Fruit fly (Drosophila melanogaster): Measurements from ENCODE around the gene pkm.

pkm gene

dm6 chrX:11619617-11620016 is 35.6 kb upstream of the pkm start:
- TF ChIP-seq psq (GFP tag; optimal IDR thresholded peaks at IDR 0.05) (no peak), h (GFP tag; optimal IDR thresholded peaks at IDR 0.05) (no peak), fru (GFP tag; optimal IDR thresholded peaks at IDR 0.05) (no peak), foxo (GFP tag; optimal IDR thresholded peaks at IDR 0.05) (no peak), pan (optimal IDR thresholded peaks at IDR 0.05) (no peak), CrebA (GFP tag; optimal IDR thresholded peaks at IDR 0.05; ENCODE audit: borderline replicate concordance) (no peak), dsf (GFP tag; optimal IDR thresholded peaks at IDR 0.05; ENCODE audit: borderline replicate concordance) (no peak), ey (GFP tag; optimal IDR thresholded peaks at IDR 0.05) (no peak), N (GFP tag; optimal IDR thresholded peaks at IDR 0.05) (no peak), Hr78 (GFP tag; optimal IDR thresholded peaks at IDR 0.05) (no peak), dl (GFP tag; optimal IDR thresholded peaks at IDR 0.05; ENCODE audit: insufficient read depth in 1 of 2, partially characterized antibody in 2 of 2) (no peak), Abd-B (GFP tag; optimal IDR thresholded peaks at IDR 0.05) (no peak)

dm6 chrX:11616496-11616952 is 32.5 kb upstream of the pkm start:
- TF ChIP-seq dmrt93B (GFP tag; optimal IDR thresholded peaks at IDR 0.05): no peak
- no peak for TF ChIP-seq Vsx2 (GFP tag; optimal IDR thresholded peaks at IDR 0.05; ENCODE audit: partially characterized antibody)
- no peak for TF ChIP-seq OdsH (GFP tag; optimal IDR thresholded peaks at IDR 0.05)
- no peak for TF ChIP-seq N (GFP tag; optimal IDR thresholded peaks at IDR 0.05)
- TF ChIP-seq lola (GFP tag; optimal IDR thresholded peaks at IDR 0.05): no peak
- TF ChIP-seq HLH106 (tag; optimal IDR thresholded peaks at IDR 0.05): no peak
- TF ChIP-seq psq (GFP tag; optimal IDR thresholded peaks at IDR 0.05): no peak

- TF ChIP-seq fru (GFP tag; optimal IDR thresholded peaks at IDR 0.05): no peak
- TF ChIP-seq woc (GFP tag; optimal IDR thresholded peaks at IDR 0.05): no peak
These were observed 31.9 kb upstream of the pkm start, which contains the start of the genes RPA3 and Met for dm6 chrX:11615652-11616495. Gene RPA3, minus strand, starts transcription at chrX:11615840. Gene Met, plus strand, starts transcription at chrX:11616124.

dm6 chrX:11611645-11612079 is 27.7 kb upstream of the pkm start, which contains the start of the genes CG2247 and CG1703:
Gene CG2247, minus strand, starts transcription at chrX:11611652.
Gene CG1703, plus strand, starts transcription at chrX:11611927.
- TF ChIP-seq Myc (optimal IDR thresholded peaks at IDR 0.05): peak; percentile 25
- no peak for TF ChIP-seq ey (GFP tag; optimal IDR thresholded peaks at IDR 0.05)

- TF ChIP-seq psq (GFP tag; optimal IDR thresholded peaks at IDR 0.05) (peak; percentile 62), HLH106 (tag; optimal IDR thresholded peaks at IDR 0.05) (no peak)
These were observed 27.2 kb upstream of the pkm start for dm6 chrX:11611056-11611644.

- no peak for TF ChIP-seq Vsx2 (GFP tag; optimal IDR thresholded peaks at IDR 0.05; ENCODE audit: partially characterized antibody)
- no peak for TF ChIP-seq br (GFP tag; optimal IDR thresholded peaks at IDR 0.05)
- no peak for TF ChIP-seq jim (GFP tag; optimal IDR thresholded peaks at IDR 0.05)
- no peak for TF ChIP-seq Sp1 (GFP tag; optimal IDR thresholded peaks at IDR 0.05)
- no peak for TF ChIP-seq usp (GFP tag; optimal IDR thresholded peaks at IDR 0.05)
- TF ChIP-seq h (GFP tag; optimal IDR thresholded peaks at IDR 0.05): no peak
- no peak for TF ChIP-seq Hnf4 (GFP tag; optimal IDR thresholded peaks at IDR 0.05)
- no peak for TF ChIP-seq Myc (optimal IDR thresholded peaks at IDR 0.05)
- no peak for TF ChIP-seq Dif (GFP tag; optimal IDR thresholded peaks at IDR 0.05; ENCODE audit: partially characterized antibody)
- no peak for TF ChIP-seq GATAd (GFP tag; optimal IDR thresholded peaks at IDR 0.05)
These were observed 20.1 kb upstream of the pkm start, which contains the start of gene CG2533 for dm6 chrX:11604094-11604493. Gene CG2533, minus strand, starts transcription at chrX:11604194.

- TF ChIP-seq psq (GFP tag; optimal IDR thresholded peaks at IDR 0.05): no peak
- TF ChIP-seq Hr83 (GFP tag; optimal IDR thresholded peaks at IDR 0.05; ENCODE audit: poor library complexity, severe bottlenecking): peak; percentile 46
- no peak for TF ChIP-seq dmrt93B (GFP tag; optimal IDR thresholded peaks at IDR 0.05)
- TF ChIP-seq CG32264 (GFP tag; optimal IDR thresholded peaks at IDR 0.05): no peak
- TF ChIP-seq HLH106 (tag; optimal IDR thresholded peaks at IDR 0.05): no peak
- no peak for TF ChIP-seq h (GFP tag; optimal IDR thresholded peaks at IDR 0.05)
- no peak for TF ChIP-seq Jra (GFP tag; optimal IDR thresholded peaks at IDR 0.05)
- TF ChIP-seq br (GFP tag; optimal IDR thresholded peaks at IDR 0.05): no peak
- TF ChIP-seq Dfd (GFP tag; optimal IDR thresholded peaks at IDR 0.05): no peak
- no peak for TF ChIP-seq Rel (GFP tag; optimal IDR thresholded peaks at IDR 0.05)
- peak; percentile 55 for TF ChIP-seq Rel (tag; optimal IDR thresholded peaks at IDR 0.05)
- no peak for TF ChIP-seq OdsH (GFP tag; optimal IDR thresholded peaks at IDR 0.05)
- TF ChIP-seq rgr (GFP tag; optimal IDR thresholded peaks at IDR 0.05): no peak
- TF ChIP-seq Hnf4 (GFP tag; optimal IDR thresholded peaks at IDR 0.05): no peak
- no peak for TF ChIP-seq brk (GFP tag; optimal IDR thresholded peaks at IDR 0.05)
- no peak for TF ChIP-seq N (GFP tag; optimal IDR thresholded peaks at IDR 0.05)
These were observed 17.4 kb upstream of the pkm start for dm6 chrX:11601408-11601807.
